Fruit fly (Drosophila melanogaster) whole organism, embryonic: ENCODE data around the gene bys.

ENCODE experiments used
- Atf-2 ChIP-seq: fragments of 200-800 bp; sonication (Bioruptor generic); optimal IDR thresholded peaks from 2 replicates; lab custom pipeline; 2016; ENCODE audit warnings: missing biosample characterization, missing genetic modification characterization
- Awh ChIP-seq: fragments of 200-800 bp; sonication (Bioruptor generic); IDR thresholded peaks from 2 replicates; pipeline ENCODE4, ENCODE4 v1.3.6; 2022; ENCODE audit warnings: missing biosample characterization, missing genetic modification characterization
- C15 ChIP-seq: fragments of 200-800 bp; sonication (Bioruptor generic); IDR thresholded peaks from 3 replicates; pipeline ENCODE4 v1.3.6; 2022; ENCODE audit warnings: missing biosample characterization, missing genetic modification characterization
- CG12155 ChIP-seq: fragments of 200-800 bp; sonication (Bioruptor generic); optimal IDR thresholded peaks from 3 replicates; lab custom pipeline; 2016; ENCODE audit warnings: missing biosample characterization, missing genetic modification characterization
- CG1233 ChIP-seq: fragments of 200-800 bp; sonication (Bioruptor generic); optimal IDR thresholded peaks from 4 replicates; lab custom pipeline; 2018; ENCODE audit warnings: missing biosample characterization, mild to moderate bottlenecking, missing genetic modification characterization
- CG14667 ChIP-seq: fragments of 200-800 bp; sonication (Bioruptor generic); IDR thresholded peaks from 2 replicates; pipeline ENCODE4 v1.3.6; 2022; ENCODE audit warnings: missing biosample characterization, missing genetic modification characterization
- CG15601 ChIP-seq: fragments of 200-800 bp; sonication (Bioruptor generic); optimal IDR thresholded peaks from 3 replicates; lab custom pipeline; 2019; ENCODE audit warnings: missing biosample characterization, mild to moderate bottlenecking, missing genetic modification characterization, moderate library complexity
- CG1647 ChIP-seq: fragments of 200-800 bp; sonication (Bioruptor generic); optimal IDR thresholded peaks from 3 replicates; lab custom pipeline; 2016; ENCODE audit warnings: missing biosample characterization, missing genetic modification characterization
- CG17361 ChIP-seq: fragments of 200-800 bp; sonication (Bioruptor generic); IDR thresholded peaks from 3 replicates; pipeline ENCODE4 v1.3.6; 2022; ENCODE audit warnings: missing biosample characterization, missing genetic modification characterization
- CG17829 ChIP-seq: fragments of 200-800 bp; optimal IDR thresholded peaks from 2 replicates; lab custom pipeline; 2019; ENCODE audit warnings: missing biosample characterization, mild to moderate bottlenecking, missing genetic modification characterization, moderate library complexity
- CG18262 ChIP-seq: fragments of 200-800 bp; optimal IDR thresholded peaks from 3 replicates; lab custom pipeline; 2019; ENCODE audit warnings: missing biosample characterization, mild to moderate bottlenecking, missing genetic modification characterization, moderate library complexity
- CG18599 ChIP-seq: fragments of 200-800 bp; sonication (Bioruptor generic); optimal IDR thresholded peaks from 3 replicates; lab custom pipeline; 2017; ENCODE audit warnings: missing biosample characterization, missing genetic modification characterization, mild to moderate bottlenecking, moderate library complexity, missing genetic modification reagents
- CG2116 ChIP-seq: fragments of 200-800 bp; sonication (Bioruptor generic); optimal IDR thresholded peaks from 3 replicates; lab custom pipeline; 2018; ENCODE audit warnings: missing biosample characterization, mild to moderate bottlenecking, missing genetic modification characterization
- CG2199 ChIP-seq: fragments of 200-800 bp; sonication (Bioruptor generic); IDR thresholded peaks from 3 replicates; pipeline ENCODE4 v1.3.6; 2022; ENCODE audit warnings: missing biosample characterization, missing genetic modification characterization
- CG34376 ChIP-seq: fragments of 200-800 bp; sonication (Bioruptor generic); optimal IDR thresholded peaks from 2 replicates; lab custom pipeline; 2018; ENCODE audit warnings: missing biosample characterization, mild to moderate bottlenecking, missing genetic modification characterization
- CG4854 ChIP-seq: fragments of 200-800 bp; sonication (Bioruptor generic); optimal IDR thresholded peaks from 2 replicates; lab custom pipeline; 2016; ENCODE audit warnings: missing biosample characterization, missing genetic modification characterization, inconsistent platforms
- CG8924 ChIP-seq: fragments of 200-800 bp; optimal IDR thresholded peaks from 3 replicates; lab custom pipeline; 2019; ENCODE audit warnings: missing biosample characterization, mild to moderate bottlenecking, missing genetic modification characterization, moderate library complexity
- CHES-1-like ChIP-seq: fragments of 200-800 bp; sonication (Bioruptor generic); optimal IDR thresholded peaks from 2 replicates; lab custom pipeline; 2016; ENCODE audit warnings: missing biosample characterization, missing genetic modification characterization
- Doc2 ChIP-seq: fragments of 200-800 bp; sonication (Bioruptor generic); IDR thresholded peaks from 2 replicates; pipeline ENCODE4 v1.3.6; 2022; ENCODE audit warnings: missing biosample characterization, missing genetic modification characterization
- Dref ChIP-seq: fragments of 200-800 bp; sonication (Bioruptor generic); IDR thresholded peaks from 2 replicates; pipeline ENCODE4 v1.3.6; 2022; ENCODE audit warnings: missing biosample characterization, missing genetic modification characterization
- Ets65A ChIP-seq: fragments of 200-800 bp; sonication (Bioruptor generic); peaks from one replicate; lab custom pipeline; 2016; ENCODE audit warnings: missing biosample characterization, missing genetic modification characterization
- HHEX ChIP-seq: fragments of 200-800 bp; sonication (Bioruptor generic); optimal IDR thresholded peaks from 3 replicates; lab custom pipeline; 2017; ENCODE audit warnings: missing biosample characterization, mild to moderate bottlenecking, missing genetic modification characterization, missing genetic modification reagents
- HmgD ChIP-seq: fragments of 200-800 bp; sonication (Bioruptor generic); optimal IDR thresholded peaks from 3 replicates; lab custom pipeline; 2016; ENCODE audit warnings: missing biosample characterization, missing genetic modification characterization
- NC2β ChIP-seq: fragments of 200-800 bp; sonication (Bioruptor generic); optimal IDR thresholded peaks from 2 replicates; lab custom pipeline; 2016; ENCODE audit warnings: missing biosample characterization, missing genetic modification characterization
- Ptx1 ChIP-seq: fragments of 200-800 bp; sonication (Bioruptor generic); IDR thresholded peaks from 2 replicates; pipeline ENCODE4 v1.3.6; 2022; ENCODE audit warnings: missing biosample characterization, missing genetic modification characterization
- Sry-β ChIP-seq: fragments of 200-800 bp; sonication (Bioruptor generic); optimal IDR thresholded peaks from 2 replicates; lab custom pipeline; 2018; ENCODE audit warnings: missing biosample characterization, mild to moderate bottlenecking, missing genetic modification characterization, moderate library complexity
- Sry-δ ChIP-seq: fragments of 200-800 bp; sonication (Bioruptor generic); optimal IDR thresholded peaks from 2 replicates; lab custom pipeline; 2016; ENCODE audit warnings: missing biosample characterization, missing genetic modification characterization
- Ssrp ChIP-seq: fragments of 200-800 bp; sonication (Bioruptor generic); optimal IDR thresholded peaks from 2 replicates; lab custom pipeline; 2018; ENCODE audit warnings: missing biosample characterization, mild to moderate bottlenecking, missing genetic modification characterization, moderate library complexity
- Taf1 ChIP-seq: fragments of 200-800 bp; sonication (Bioruptor generic); IDR thresholded peaks from 2 replicates; pipeline ENCODE4 v1.3.6; 2022; ENCODE audit warnings: missing biosample characterization, missing genetic modification characterization
- Usf ChIP-seq: fragments of 200-800 bp; sonication (Bioruptor generic); optimal IDR thresholded peaks from 2 replicates; lab custom pipeline; 2017; ENCODE audit warnings: missing genotype, missing biosample characterization, missing genetic modification characterization
- YL-1 ChIP-seq: fragments of 200-800 bp; sonication (Bioruptor generic); optimal IDR thresholded peaks from 3 replicates; lab custom pipeline; 2017; ENCODE audit warnings: missing biosample characterization, mild to moderate bottlenecking, missing genetic modification characterization
- ac ChIP-seq: fragments of 200-800 bp; sonication (Bioruptor generic); optimal IDR thresholded peaks from 3 replicates; lab custom pipeline; 2017; ENCODE audit warnings: missing biosample characterization, mild to moderate bottlenecking, missing genetic modification characterization
- ato ChIP-seq: fragments of 200-800 bp; sonication (Bioruptor generic); IDR thresholded peaks from 2 replicates; pipeline ENCODE4 v1.3.6; 2022; ENCODE audit warnings: missing biosample characterization, missing genetic modification characterization; ENCODE audit not compliant: partially characterized antibody
- bbx ChIP-seq: fragments of 200-800 bp; sonication (Bioruptor generic); IDR thresholded peaks from 2 replicates; pipeline ENCODE4 v1.3.6; 2022; ENCODE audit warnings: missing biosample characterization, missing genetic modification characterization; ENCODE audit not compliant: partially characterized antibody
- cas ChIP-seq: fragments of 200-800 bp; sonication (Bioruptor generic); IDR thresholded peaks from 2 replicates; pipeline ENCODE4 v1.3.6; 2022; ENCODE audit warnings: missing biosample characterization, missing genetic modification characterization
- chif ChIP-seq, 2 experiments: fragments of 200-800 bp; sonication (Bioruptor generic); optimal IDR thresholded peaks; 3 replicates each; lab custom pipeline; 2016; ENCODE audit warnings: missing biosample characterization in 2 of 2, missing genetic modification characterization in 2 of 2
- da ChIP-seq: fragments of 200-800 bp; sonication (Bioruptor generic); optimal IDR thresholded peaks from 2 replicates; lab custom pipeline; 2016; ENCODE audit warnings: missing biosample characterization, missing genetic modification characterization
- dmrt11E ChIP-seq: fragments of 200-800 bp; sonication (Bioruptor generic); optimal IDR thresholded peaks from 3 replicates; lab custom pipeline; 2018; ENCODE audit warnings: missing biosample characterization, mild to moderate bottlenecking, missing genetic modification characterization, moderate library complexity
- dysf ChIP-seq: fragments of 200-800 bp; sonication (Bioruptor generic); IDR thresholded peaks from 3 replicates; pipeline ENCODE4 v1.3.6; 2022; ENCODE audit warnings: missing biosample characterization, missing genetic modification characterization
- hb ChIP-seq: fragments of 200-800 bp; sonication (Bioruptor generic); IDR thresholded peaks from 3 replicates; pipeline ENCODE4 v1.3.6; 2022; ENCODE audit warnings: missing biosample characterization, missing genetic modification characterization; ENCODE audit not compliant: partially characterized antibody
- hkb ChIP-seq, 2 experiments: fragments of 200-800 bp in 1 of 2; fragments of >200 bp in 1 of 2; sonication (Bioruptor generic) in 1 of 2; IDR thresholded peaks in 1 of 2; optimal IDR thresholded peaks in 1 of 2; 2 replicates each; pipeline versions ENCODE4 v1.3.6 to Lab custom; 2017 to 2022; ENCODE audit warnings: missing biosample characterization in 1 of 2, missing genetic modification characterization in 1 of 2
- insv ChIP-seq, 2 experiments: fragments of 200-800 bp; sonication (Bioruptor generic); optimal IDR thresholded peaks; 3 replicates each; lab custom pipeline; 2016 to 2018; ENCODE audit warnings: missing biosample characterization in 2 of 2, missing genetic modification characterization in 2 of 2
- pho ChIP-seq: fragments of 200-800 bp; sonication (Bioruptor generic); optimal IDR thresholded peaks from 2 replicates; lab custom pipeline; 2016; ENCODE audit warnings: missing biosample characterization, missing genetic modification characterization
- slou ChIP-seq: fragments of 200-800 bp; sonication (Bioruptor generic); optimal IDR thresholded peaks from 3 replicates; lab custom pipeline; 2016; ENCODE audit warnings: missing biosample characterization, missing genetic modification characterization
- stc ChIP-seq: fragments of 200-800 bp; sonication (Bioruptor generic); IDR thresholded peaks from 2 replicates; pipeline ENCODE4 v1.3.6; 2022; ENCODE audit warnings: missing biosample characterization, missing genetic modification characterization
- tx ChIP-seq: fragments of 200-800 bp; sonication (Bioruptor generic); optimal IDR thresholded peaks from 2 replicates; lab custom pipeline; 2016; ENCODE audit warnings: missing biosample characterization, missing genetic modification characterization
- vfl ChIP-seq: fragments of 200-800 bp; sonication (Bioruptor generic); optimal IDR thresholded peaks from 2 replicates; lab custom pipeline; 2016; ENCODE audit warnings: missing biosample characterization, missing genetic modification characterization
- wor ChIP-seq: fragments of 200-800 bp; sonication (Bioruptor generic); IDR thresholded peaks from 2 replicates; pipeline ENCODE4 v1.3.6; 2022; ENCODE audit warnings: missing biosample characterization, missing genetic modification characterization

bys gene

dm6 chrX:7937588-7938481 is 36.2 kb downstream of the bys start (continued):
- TF ChIP-seq bbx (GFP tag; lab: Robert Waterston, UW) (no peak), Ssrp (tag; lab: Kevin White, UChicago) (peak; percentile 88), YL-1 (GFP tag; lab: Kevin White, UChicago) (peak; percentile 37), CG2116 (GFP tag; lab: Kevin White, UChicago) (peak; percentile 39), slou (GFP tag; lab: Kevin White, UChicago) (no peak), da (peak; percentile 88), cas (no peak), CG1647 (peak; percentile 16), CG17361 (peak; percentile 95), Awh (GFP tag; lab: Robert Waterston, UW) (peak; percentile 70; the same call in 1 of the 2 replicates), insv (GFP tag; optimal IDR thresholded peaks at IDR 0.05; lab: Kevin White, UChicago) (peak; percentile 21 to 49), NC2β (GFP tag; lab: Kevin White, UChicago) (peak; percentile 79), CG8924 (peak; percentile 77), C15 (GFP tag; lab: Robert Waterston, UW) (no peak; the same call in 2 of the 3 replicates), Taf1 (no peak), dmrt11E (tag; lab: Kevin White, UChicago) (peak; percentile 86), CHES-1-like (GFP tag; lab: Kevin White, UChicago) (peak; percentile 77), Doc2 (GFP tag; lab: Robert Waterston, UW) (no peak), CG15601 (tag; lab: Kevin White, UChicago) (peak; percentile 57), hkb (optimal IDR thresholded peaks at IDR 0.05; lab: Kevin White, UChicago) (no peak), hkb (GFP tag; IDR thresholded peaks at IDR 0.05; lab: Robert Waterston, UW) (peak; percentile 61; the same call in 1 of the 2 replicates), tx (GFP tag; lab: Kevin White, UChicago) (peak; percentile 76), Sry-β (GFP tag; lab: Kevin White, UChicago) (peak; percentile 47), wor (GFP tag; lab: Robert Waterston, UW) (peak; percentile 83), CG2199 (GFP tag; lab: Robert Waterston, UW) (no peak), chif (GFP tag; optimal IDR thresholded peaks at IDR 0.05; lab: Kevin White, UChicago) (peak; percentile 86 to 92), CG4854 (GFP tag; lab: Kevin White, UChicago) (peak; percentile 49), CG18262 (peak; percentile 92), vfl (GFP tag; lab: Kevin White, UChicago) (peak; percentile 44), Dref (peak; percentile 14; the same call in 1 of the 2 replicates), hb (GFP tag; lab: Robert Waterston, UW) (no peak), pho (GFP tag; lab: Kevin White, UChicago) (peak; percentile 64), ac (GFP tag; lab: Kevin White, UChicago) (peak; percentile 32), CG12155 (GFP tag; lab: Kevin White, UChicago) (peak; percentile 58), Usf (GFP tag; lab: Kevin White, UChicago) (peak; percentile 68), HHEX (GFP tag; lab: Kevin White, UChicago) (peak; percentile 62), CG34376 (GFP tag; lab: Kevin White, UChicago) (no peak), CG1233 (GFP tag; lab: Kevin White, UChicago) (peak; percentile 77), CG17829 (tag; lab: Kevin White, UChicago) (peak; percentile 83), CG14667 (GFP tag; lab: Robert Waterston, UW) (peak; percentile 68), dysf (peak; percentile 75; the same call in 2 of the 3 replicates), Ptx1 (GFP tag; lab: Robert Waterston, UW) (peak; percentile 84), Atf-2 (GFP tag; lab: Kevin White, UChicago) (peak; percentile 85), ato (GFP tag; lab: Robert Waterston, UW) (no peak), Ets65A (GFP tag; lab: Kevin White, UChicago) (peak; percentile 98), HmgD (GFP tag; lab: Kevin White, UChicago) (peak; percentile 44), Sry-δ (GFP tag; lab: Kevin White, UChicago) (peak; percentile 41), stc (GFP tag; lab: Robert Waterston, UW) (peak; percentile 60), CG18599 (GFP tag; lab: Kevin White, UChicago) (peak; percentile 62)
